Fruit fly (Drosophila melanogaster): ENCODE results near the gene AstA.

dm6 chr3R:24766684-24767083 lies 1.8 kb upstream of the AstA start:
- TF ChIP-seq CG4496 (GFP tag; IDR thresholded peaks at IDR 0.05): 0 out of 3 replicates have a peak, but pooled peaks have one; percentile 38
- TF ChIP-seq CG32121 (GFP tag; IDR thresholded peaks at IDR 0.05): 0 out of 2 replicates have a peak, but pooled peaks have one; percentile 15
- no peak for TF ChIP-seq CG34367 (tag; optimal IDR thresholded peaks at IDR 0.05)
- no peak for TF ChIP-seq CG14655 (GFP tag; optimal IDR thresholded peaks at IDR 0.05)
